Fruit fly (Drosophila melanogaster): ENCODE measurements around the gene myd.

The myd gene

DNA sequence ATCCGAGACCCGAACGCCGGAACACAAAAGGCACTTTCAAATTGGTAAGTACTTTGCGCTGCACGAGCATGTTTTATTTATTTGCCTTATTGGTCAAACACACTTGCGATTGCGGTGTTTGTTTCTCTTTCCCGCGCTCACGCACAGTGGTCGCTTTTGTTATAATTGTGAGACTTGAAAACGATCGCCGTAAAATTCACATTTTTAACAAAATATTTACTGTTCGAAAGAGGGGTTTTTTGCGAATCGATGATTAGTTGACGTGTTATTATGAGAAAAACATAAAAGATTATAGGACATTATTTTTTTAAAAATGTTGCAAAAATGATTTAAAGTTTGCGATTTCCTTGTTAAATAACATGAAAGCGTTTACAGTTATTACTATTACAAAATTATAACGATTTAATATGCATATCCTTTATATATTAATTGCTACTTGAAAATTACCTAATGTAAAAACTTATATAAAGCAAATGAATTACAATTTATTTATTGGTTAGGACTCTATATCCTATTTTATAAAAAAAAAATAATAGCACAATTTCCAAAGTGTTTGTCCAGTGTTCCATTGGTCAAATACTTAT is 15.5 kb upstream of the myd start (continued):
- TF ChIP-seq OdsH (GFP tag; optimal IDR thresholded peaks at IDR 0.05), result peak; percentile 24
- no peak for TF ChIP-seq CG16779 (tag; optimal IDR thresholded peaks at IDR 0.05)
- peak; percentile 70 for TF ChIP-seq CG4318 (GFP tag; optimal IDR thresholded peaks at IDR 0.05)
- peak; percentile 19 for TF ChIP-seq achi (GFP tag; optimal IDR thresholded peaks at IDR 0.05)
- peak; percentile 47; the same call in 2 of the 3 replicates for TF ChIP-seq CG6163 (GFP tag; IDR thresholded peaks at IDR 0.05)
- no peak for TF ChIP-seq dsx (GFP tag; optimal IDR thresholded peaks at IDR 0.05; ENCODE audit: poor library complexity, severe bottlenecking)
- TF ChIP-seq CG6792 (GFP tag; optimal IDR thresholded peaks at IDR 0.05), result no peak
- peak; percentile 48 for TF ChIP-seq CG31627 (GFP tag; optimal IDR thresholded peaks at IDR 0.05)
- TF ChIP-seq Hr4 (GFP tag; optimal IDR thresholded peaks at IDR 0.05), result peak; percentile 61
- TF ChIP-seq Met (GFP tag; optimal IDR thresholded peaks at IDR 0.05), result peak; percentile 66
- TF ChIP-seq Sox102F (GFP tag; optimal IDR thresholded peaks at IDR 0.05), result peak; percentile 1
- peak; percentile 30 for TF ChIP-seq CG10631 (GFP tag; optimal IDR thresholded peaks at IDR 0.05)
- TF ChIP-seq Sox15 (GFP tag; optimal IDR thresholded peaks at IDR 0.05), result no peak
- peak; percentile 33 for TF ChIP-seq lz (GFP tag; optimal IDR thresholded peaks at IDR 0.05)
- TF ChIP-seq CG11294 (GFP tag; IDR thresholded peaks at IDR 0.05), result no peak
- TF ChIP-seq CG1621 (tag; optimal IDR thresholded peaks at IDR 0.05), result no peak
- no peak for TF ChIP-seq CG11902 (GFP tag; optimal IDR thresholded peaks at IDR 0.05)
- peak; percentile 22 for TF ChIP-seq CG34406 (GFP tag; optimal IDR thresholded peaks at IDR 0.05)
- no peak for TF ChIP-seq CG15336 (GFP tag; IDR thresholded peaks at IDR 0.05)
- TF ChIP-seq Lpt (GFP tag; optimal IDR thresholded peaks at IDR 0.05), result no peak
- TF ChIP-seq Eip93F (GFP tag; optimal IDR thresholded peaks at IDR 0.05), result no peak
- peak; percentile 2 for TF ChIP-seq CG10669 (GFP tag; optimal IDR thresholded peaks at IDR 0.05)
- no peak for TF ChIP-seq fd59A (GFP tag; optimal IDR thresholded peaks at IDR 0.05)

DNA sequence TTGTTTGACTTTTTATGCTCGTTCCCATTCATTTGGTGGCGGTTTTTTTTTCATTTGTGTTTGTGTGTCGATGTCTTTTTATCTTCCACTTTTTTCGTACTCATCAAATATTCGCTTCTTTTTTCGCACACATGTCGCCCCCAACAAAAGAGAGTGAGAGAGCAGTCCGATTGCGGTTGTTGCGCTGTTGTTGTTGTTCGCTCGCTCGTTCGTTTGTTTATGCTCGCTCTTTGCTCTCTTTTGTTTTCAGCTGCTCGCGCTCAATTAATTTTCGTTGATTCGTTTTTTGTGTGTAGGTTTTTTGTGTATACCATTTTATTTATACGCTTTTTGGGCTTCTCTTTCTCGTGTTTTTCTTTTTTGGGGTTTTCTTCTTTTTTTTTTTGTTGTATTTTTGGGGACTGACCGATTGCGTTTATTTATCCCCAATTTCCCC is 14.8 kb upstream of the myd start:
- TF ChIP-seq achi (GFP tag; optimal IDR thresholded peaks at IDR 0.05), result no peak
- peak; percentile 0 for TF ChIP-seq CG3032 (tag; optimal IDR thresholded peaks at IDR 0.05)
- peak; percentile 2 for TF ChIP-seq Eip78C (GFP tag)
- peak; percentile 42 for TF ChIP-seq CG16779 (tag; optimal IDR thresholded peaks at IDR 0.05)
- TF ChIP-seq CG6792 (GFP tag; optimal IDR thresholded peaks at IDR 0.05), result no peak
- TF ChIP-seq CG9139 (GFP tag; optimal IDR thresholded peaks at IDR 0.05), result peak; percentile 59
- TF ChIP-seq acj6 (GFP tag; optimal IDR thresholded peaks at IDR 0.05), result no peak
- TF ChIP-seq CG11762 (GFP tag; optimal IDR thresholded peaks at IDR 0.05; ENCODE audit: insufficient read depth), result no peak
- TF ChIP-seq Hr38 (GFP tag; optimal IDR thresholded peaks at IDR 0.05), result no peak
- no peak for TF ChIP-seq CG11294 (GFP tag; IDR thresholded peaks at IDR 0.05)
- TF ChIP-seq CG3919 (GFP tag; optimal IDR thresholded peaks at IDR 0.05), result no peak
- TF ChIP-seq CG34406 (GFP tag; optimal IDR thresholded peaks at IDR 0.05), result no peak
- no peak for TF ChIP-seq CG31627 (GFP tag; optimal IDR thresholded peaks at IDR 0.05)
- no peak for TF ChIP-seq Sox15 (GFP tag; optimal IDR thresholded peaks at IDR 0.05)
- no peak for TF ChIP-seq cyc (GFP tag; optimal IDR thresholded peaks at IDR 0.05)
- peak; percentile 2 for TF ChIP-seq Smox (GFP tag; optimal IDR thresholded peaks at IDR 0.05)
- peak; percentile 21 for TF ChIP-seq vri (GFP tag; optimal IDR thresholded peaks at IDR 0.05)
- TF ChIP-seq CG8319 (GFP tag; optimal IDR thresholded peaks at IDR 0.05), result no peak
- TF ChIP-seq Ets21C (GFP tag; optimal IDR thresholded peaks at IDR 0.05), result no peak
- peak; percentile 73 for TF ChIP-seq CG8119 (GFP tag; IDR thresholded peaks at IDR 0.05)
- TF ChIP-seq Gug (GFP tag; IDR thresholded peaks at IDR 0.05), result no peak
- peak; percentile 59 for TF ChIP-seq dsx (GFP tag; optimal IDR thresholded peaks at IDR 0.05; ENCODE audit: poor library complexity, severe bottlenecking)
- TF ChIP-seq CG11902 (GFP tag; optimal IDR thresholded peaks at IDR 0.05), result no peak
- peak; percentile 81 for TF ChIP-seq CG6163 (GFP tag; IDR thresholded peaks at IDR 0.05)
- TF ChIP-seq Sox14 (GFP tag; optimal IDR thresholded peaks at IDR 0.05), result no peak
- TF ChIP-seq ss (GFP tag; optimal IDR thresholded peaks at IDR 0.05), result peak; percentile 63 to 70
- TF ChIP-seq CG6854 (GFP tag; optimal IDR thresholded peaks at IDR 0.05), result peak; percentile 60
- peak; percentile 75 for TF ChIP-seq CG6276 (GFP tag; optimal IDR thresholded peaks at IDR 0.05)
- TF ChIP-seq Sox102F (GFP tag; optimal IDR thresholded peaks at IDR 0.05), result peak; percentile 47
- TF ChIP-seq Blimp-1 (GFP tag; optimal IDR thresholded peaks at IDR 0.05), result no peak
- no peak for TF ChIP-seq dac (GFP tag; optimal IDR thresholded peaks at IDR 0.05)
- peak; percentile 32 for TF ChIP-seq CG6808 (GFP tag; optimal IDR thresholded peaks at IDR 0.05)
- peak; percentile 3 for TF ChIP-seq net (GFP tag; optimal IDR thresholded peaks at IDR 0.05)
- no peak for TF ChIP-seq svp (GFP tag)
- TF ChIP-seq CG4318 (GFP tag; optimal IDR thresholded peaks at IDR 0.05), result no peak
- TF ChIP-seq spab (GFP tag; optimal IDR thresholded peaks at IDR 0.05), result no peak
- TF ChIP-seq eg (GFP tag; IDR thresholded peaks at IDR 0.05), result peak; percentile 84
- no peak for TF ChIP-seq CG7368 (GFP tag; optimal IDR thresholded peaks at IDR 0.05)
